In genomic region chr3R:9501489-9502415, dm6 we compare ENCODE assay signal across 4 fruit fly cellular contexts.
TF ChIP-seq lines count a peak whose summit lies in the region.

No protein-coding gene starts in this region.

- no peak for TF ChIP-seq CTCF in whole organism, embryonic (GFP tag; optimal IDR thresholded peaks at IDR 0.05; lab: Kevin White, UChicago)

TF ChIP-seq in whole organism, adult, 20 proteins besides CTCF, POLR2A, EP300 and RAD21:
- TF ChIP-seq kay (GFP tag; lab: Kevin White, UChicago; ENCODE audit: borderline replicate concordance) = no peak
- peak; percentile 34 for TF ChIP-seq ovo (GFP tag; optimal IDR thresholded peaks at IDR 0.05; lab: Kevin White, UChicago)
- no peak for TF ChIP-seq Clk (GFP tag; optimal IDR thresholded peaks at IDR 0.05; lab: Kevin White, UChicago)
- TF ChIP-seq pad (GFP tag; optimal IDR thresholded peaks at IDR 0.05; lab: Kevin White, UChicago) = no peak
- TF ChIP-seq cic (GFP tag; optimal IDR thresholded peaks at IDR 0.05; lab: Kevin White, UChicago) = no peak
- no peak for TF ChIP-seq Mnt (GFP tag; optimal IDR thresholded peaks at IDR 0.05; lab: Kevin White, UChicago)
- no peak for TF ChIP-seq CG7045 (GFP tag; optimal IDR thresholded peaks at IDR 0.05; lab: Kevin White, UChicago)
- TF ChIP-seq CG7101 (tag; optimal IDR thresholded peaks at IDR 0.05; lab: Kevin White, UChicago) = no peak
- TF ChIP-seq CG5204 (GFP tag; optimal IDR thresholded peaks at IDR 0.05; lab: Kevin White, UChicago) = no peak

TF ChIP-seq in whole organism, embryonic, 481 proteins besides CTCF, POLR2A, EP300 and RAD21 (continues in another document):
- TF ChIP-seq CG32532 (GFP tag; IDR thresholded peaks at IDR 0.05; lab: Robert Waterston, UW) (peak; percentile 14; the same call in 1 of the 2 replicates), Med (GFP tag; lab: Kevin White, UChicago) (peak; percentile 54), odd (GFP tag; optimal IDR thresholded peaks at IDR 0.05; lab: Kevin White, UChicago) (peak; percentile 7), z (GFP tag; IDR thresholded peaks at IDR 0.05; lab: Robert Waterston, UW) (peak; percentile 81), CG8089 (GFP tag; optimal IDR thresholded peaks at IDR 0.05; lab: Kevin White, UChicago) (no peak), kni (GFP tag; optimal IDR thresholded peaks at IDR 0.05; lab: Kevin White, UChicago) (peak; percentile 46), exex (tag; optimal IDR thresholded peaks at IDR 0.05; lab: Kevin White, UChicago) (peak; percentile 63), CG9876 (GFP tag; optimal IDR thresholded peaks at IDR 0.05; lab: Kevin White, UChicago) (no peak), CG10543 (GFP tag; optimal IDR thresholded peaks at IDR 0.05; lab: Kevin White, UChicago) (peak; percentile 88), CG9932 (GFP tag; IDR thresholded peaks at IDR 0.05; lab: Robert Waterston, UW) (0 out of 2 replicates have a peak, but pooled peaks have one; percentile 7), mirr (GFP tag; optimal IDR thresholded peaks at IDR 0.05; lab: Kevin White, UChicago) (peak; percentile 24), vvl (GFP tag; IDR thresholded peaks at IDR 0.05; lab: Robert Waterston, UW) (peak; percentile 18; the same call in 1 of the 2 replicates), crol (GFP tag; IDR thresholded peaks at IDR 0.05; lab: Robert Waterston, UW) (peak; percentile 96), Stat92E (GFP tag; optimal IDR thresholded peaks at IDR 0.05; lab: Kevin White, UChicago) (peak in 1 of 3 experiments; percentile 23), CG8924 (tag; optimal IDR thresholded peaks at IDR 0.05; lab: Kevin White, UChicago) (no peak), CG7357 (GFP tag; IDR thresholded peaks at IDR 0.05; lab: Robert Waterston, UW) (no peak), trem (tag; optimal IDR thresholded peaks at IDR 0.05; lab: Kevin White, UChicago) (no peak), GATAe (GFP tag; conservative IDR thresholded peaks at IDR 0.05; lab: Robert Waterston, UW) (peak; percentile 66; the same call in 1 of the 2 replicates), kay (GFP tag; optimal IDR thresholded peaks at IDR 0.05; lab: Kevin White, UChicago) (peak; percentile 2), CG12769 (tag; optimal IDR thresholded peaks at IDR 0.05; lab: Kevin White, UChicago) (peak; percentile 75), HLHmδ (GFP tag; optimal IDR thresholded peaks at IDR 0.05; lab: Kevin White, UChicago) (peak; percentile 0), CG13894 (tag; optimal IDR thresholded peaks at IDR 0.05; lab: Kevin White, UChicago) (no peak), chm (GFP tag; IDR thresholded peaks at IDR 0.05; lab: Robert Waterston, UW) (0 out of 2 replicates have a peak, but pooled peaks have one; percentile 11), sd (tag; optimal IDR thresholded peaks at IDR 0.05; lab: Kevin White, UChicago) (peak; percentile 88), Trl (optimal IDR thresholded peaks at IDR 0.05; lab: Kevin White, UChicago) (peak in 1 of 2 experiments; percentile 45), Trl (GFP tag; optimal IDR thresholded peaks at IDR 0.05; lab: Kevin White, UChicago) (no peak), CG31224 (GFP tag; IDR thresholded peaks at IDR 0.05; lab: Robert Waterston, UW) (peak; percentile 26; the same call in 1 of the 2 replicates)

TF ChIP-seq in whole organism, prepupa, 60 proteins besides CTCF, POLR2A, EP300 and RAD21:
- no peak for TF ChIP-seq CG10631 (GFP tag; optimal IDR thresholded peaks at IDR 0.05; lab: Kevin White, UChicago)
- peak in 1 of 2 experiments; percentile 16 for TF ChIP-seq ss (GFP tag; optimal IDR thresholded peaks at IDR 0.05; lab: Kevin White, UChicago)
- peak; percentile 43 for TF ChIP-seq fkh (GFP tag; optimal IDR thresholded peaks at IDR 0.05; lab: Kevin White, UChicago)
- no peak for TF ChIP-seq CG15336 (GFP tag; IDR thresholded peaks at IDR 0.05; lab: Robert Waterston, UW)
- TF ChIP-seq Eip78C (GFP tag; lab: Kevin White, UChicago) = peak; percentile 52
- TF ChIP-seq dsx (GFP tag; optimal IDR thresholded peaks at IDR 0.05; lab: Kevin White, UChicago; ENCODE audit: poor library complexity, severe bottlenecking) = peak; percentile 68
- peak; percentile 82 for TF ChIP-seq svp (GFP tag; lab: Kevin White, UChicago)

TF ChIP-seq in whole organism, wandering third instar larva, 38 proteins besides CTCF, POLR2A, EP300 and RAD21:
- TF ChIP-seq sv (GFP tag; optimal IDR thresholded peaks at IDR 0.05; lab: Kevin White, UChicago) (no peak), dl (GFP tag; optimal IDR thresholded peaks at IDR 0.05; lab: Kevin White, UChicago; ENCODE audit: insufficient read depth in 1 of 2, partially characterized antibody in 2 of 2) (peak in 1 of 2 experiments; percentile 61), jim (GFP tag; optimal IDR thresholded peaks at IDR 0.05; lab: Kevin White, UChicago) (no peak), Dfd (GFP tag; optimal IDR thresholded peaks at IDR 0.05; lab: Kevin White, UChicago) (no peak), Dif (GFP tag; optimal IDR thresholded peaks at IDR 0.05; lab: Kevin White, UChicago; ENCODE audit: partially characterized antibody) (peak; percentile 56), ey (GFP tag; optimal IDR thresholded peaks at IDR 0.05; lab: Kevin White, UChicago) (no peak), HLH106 (tag; optimal IDR thresholded peaks at IDR 0.05; lab: Kevin White, UChicago) (no peak), lola (GFP tag; optimal IDR thresholded peaks at IDR 0.05; lab: Kevin White, UChicago) (no peak), h (GFP tag; optimal IDR thresholded peaks at IDR 0.05; lab: Kevin White, UChicago) (peak; percentile 57)
